Worm (Caenorhabditis elegans) whole organism, L1 larva: ENCODE measurements around the gene col-173.
A peak's percentile ranks its signal among the peaks of the same experiment; 100 is the strongest.

Experiments
- C16A3.4 ChIP-seq: fragments of 150-350 bp; optimal IDR thresholded peaks from 2 replicates; lab custom pipeline; 2014; ENCODE audit warnings: missing biosample characterization, missing genetic modification characterization
- F16B12.6 ChIP-seq: fragments of 150-350 bp; optimal IDR thresholded peaks from 2 replicates; lab custom pipeline; 2014; ENCODE audit warnings: missing biosample characterization, missing genetic modification characterization
- Y116A8C.19 ChIP-seq: sonication (generic microtip); optimal IDR thresholded peaks from 2 replicates; lab custom pipeline; 2016; ENCODE audit warnings: missing compliant biosample characterization, missing genetic modification characterization, borderline replicate concordance
- alr-1 ChIP-seq: fragments of 200-800 bp; sonication (Bioruptor generic); optimal IDR thresholded peaks from 2 replicates; lab custom pipeline; 2018; ENCODE audit warnings: borderline replicate concordance, mild to moderate bottlenecking, missing genetic modification characterization, missing compliant biosample characterization
- ama-1 ChIP-seq: fragments of 150-350 bp; optimal IDR thresholded peaks from 2 replicates; lab custom pipeline; 2014
- blmp-1 ChIP-seq: fragments of 150-350 bp; optimal IDR thresholded peaks from 2 replicates; lab custom pipeline; 2014; ENCODE audit warnings: missing biosample characterization, missing genetic modification characterization
- ceh-8 ChIP-seq: fragments of 200-800 bp; sonication (Bioruptor generic); optimal IDR thresholded peaks from 2 replicates; lab custom pipeline; 2018; ENCODE audit warnings: mild to moderate bottlenecking, missing genetic modification characterization, moderate library complexity, missing compliant biosample characterization
- ceh-88 ChIP-seq: fragments of 200-800 bp; sonication (Bioruptor generic); IDR thresholded peaks from 2 replicates; pipeline ENCODE4 v1.3.6; 2022; ENCODE audit warnings: missing genetic modification characterization, missing compliant biosample characterization
- ceh-90 ChIP-seq: sonication (generic microtip); optimal IDR thresholded peaks from 2 replicates; lab custom pipeline; 2016; ENCODE audit warnings: missing genetic modification characterization, missing compliant biosample characterization
- dpl-1 ChIP-seq, 3 experiments: fragments of 150-350 bp in 2 of 3; sonication (generic microtip) in 1 of 3; optimal IDR thresholded peaks; 2 replicates each; lab custom pipeline; 2014 to 2017; ENCODE audit warnings: missing biosample characterization in 3 of 3, missing genetic modification characterization in 3 of 3, missing genetic modification reagents in 3 of 3
- dsc-1 ChIP-seq: sonication (generic microtip); optimal IDR thresholded peaks from 2 replicates; lab custom pipeline; 2016; ENCODE audit warnings: mild to moderate bottlenecking, missing genetic modification characterization, missing compliant biosample characterization
- fkh-4 ChIP-seq: sonication (generic microtip); optimal IDR thresholded peaks from 2 replicates; lab custom pipeline; 2016; ENCODE audit warnings: missing compliant biosample characterization, missing genetic modification characterization, borderline replicate concordance
- fkh-8 ChIP-seq: sonication (generic microtip); optimal IDR thresholded peaks from 2 replicates; lab custom pipeline; 2016; ENCODE audit warnings: mild to moderate bottlenecking, missing genetic modification characterization, missing compliant biosample characterization
- fos-1 ChIP-seq: fragments of 150-350 bp; optimal IDR thresholded peaks from 2 replicates; lab custom pipeline; 2014; ENCODE audit warnings: missing biosample characterization, missing genetic modification characterization
- grh-1 ChIP-seq: fragments of 200-800 bp; sonication (Bioruptor generic); IDR thresholded peaks from 2 replicates; pipeline ENCODE4 v1.3.6; 2022; ENCODE audit warnings: missing genetic modification reagents, missing genetic modification characterization, missing compliant biosample characterization
- hpl-2 ChIP-seq: fragments of 150-350 bp; optimal IDR thresholded peaks from 2 replicates; lab custom pipeline; 2014; ENCODE audit warnings: missing biosample characterization, missing genetic modification reagents, missing genetic modification characterization
- irx-1 ChIP-seq: sonication (generic microtip); optimal IDR thresholded peaks from 2 replicates; lab custom pipeline; 2016; ENCODE audit warnings: missing genetic modification characterization, missing compliant biosample characterization
- isw-1 ChIP-seq: fragments of 200-800 bp; sonication (Bioruptor generic); IDR thresholded peaks from 2 replicates; pipeline ENCODE4 v1.3.6; 2022; ENCODE audit warnings: missing genetic modification characterization, missing compliant biosample characterization
- lin-39 ChIP-seq: fragments of 150-350 bp; optimal IDR thresholded peaks from 2 replicates; lab custom pipeline; 2014; ENCODE audit warnings: missing biosample characterization, missing genetic modification reagents, missing genetic modification characterization
- lir-3 ChIP-seq: sonication (generic microtip); optimal IDR thresholded peaks from 2 replicates; lab custom pipeline; 2016; ENCODE audit warnings: mild to moderate bottlenecking, missing genetic modification characterization, moderate library complexity, missing compliant biosample characterization; ENCODE audit not compliant: poor library complexity
- mab-9 ChIP-seq: fragments of 200-800 bp; sonication (Bioruptor generic); IDR thresholded peaks from 2 replicates; pipeline ENCODE4 v1.3.6; 2022; ENCODE audit warnings: missing genetic modification reagents, missing genetic modification characterization, missing compliant biosample characterization
- mef-2 ChIP-seq: fragments of 150-350 bp; optimal IDR thresholded peaks from 2 replicates; lab custom pipeline; 2014; ENCODE audit warnings: missing biosample characterization, missing genetic modification characterization
- mep-1 ChIP-seq: fragments of 150-350 bp; optimal IDR thresholded peaks from 2 replicates; lab custom pipeline; 2014; ENCODE audit warnings: missing biosample characterization, missing genetic modification characterization
- nhr-11 ChIP-seq: fragments of 150-350 bp; optimal IDR thresholded peaks from 2 replicates; lab custom pipeline; 2014; ENCODE audit warnings: missing biosample characterization, missing genetic modification characterization
- nhr-20 ChIP-seq: sonication (generic microtip); optimal IDR thresholded peaks from 2 replicates; lab custom pipeline; 2016; ENCODE audit warnings: mild to moderate bottlenecking, missing genetic modification characterization, missing compliant biosample characterization
- nhr-47 ChIP-seq: sonication (generic microtip); optimal IDR thresholded peaks from 2 replicates; lab custom pipeline; 2016; ENCODE audit warnings: mild to moderate bottlenecking, missing genetic modification characterization, moderate library complexity, missing compliant biosample characterization
- nhr-71 ChIP-seq: sonication (generic microtip); optimal IDR thresholded peaks from 2 replicates; lab custom pipeline; 2016; ENCODE audit warnings: mild to moderate bottlenecking, missing genetic modification characterization, moderate library complexity, missing compliant biosample characterization
- nhr-76 ChIP-seq: sonication (generic microtip); optimal IDR thresholded peaks from 2 replicates; lab custom pipeline; 2017; ENCODE audit warnings: missing biosample characterization, missing genetic modification characterization
- nhr-77 ChIP-seq: fragments of 150-350 bp; optimal IDR thresholded peaks from 2 replicates; lab custom pipeline; 2014; ENCODE audit warnings: missing biosample characterization, missing genetic modification characterization
- pax-3 ChIP-seq: fragments of 200-800 bp; sonication (Bioruptor generic); optimal IDR thresholded peaks from 2 replicates; lab custom pipeline; 2018; ENCODE audit warnings: mild to moderate bottlenecking, missing genetic modification characterization, moderate library complexity, missing compliant biosample characterization
- pqm-1 ChIP-seq: sonication (generic microtip); optimal IDR thresholded peaks from 3 replicates; lab custom pipeline; 2017; ENCODE audit warnings: missing biosample characterization, missing genetic modification characterization
- rnt-1 ChIP-seq: sonication (generic microtip); optimal IDR thresholded peaks from 2 replicates; lab custom pipeline; 2016; ENCODE audit warnings: mild to moderate bottlenecking, missing genetic modification characterization, moderate library complexity, missing compliant biosample characterization
- skn-1 ChIP-seq: fragments of 150-350 bp; optimal IDR thresholded peaks from 2 replicates; lab custom pipeline; 2014; ENCODE audit warnings: missing biosample characterization, missing genetic modification characterization
- snpc-4 ChIP-seq: fragments of 150-350 bp; optimal IDR thresholded peaks from 2 replicates; lab custom pipeline; 2014; ENCODE audit warnings: missing biosample characterization, missing genetic modification characterization
- sox-4 ChIP-seq: sonication (generic microtip); optimal IDR thresholded peaks from 2 replicates; lab custom pipeline; 2016; ENCODE audit warnings: missing genetic modification characterization, missing compliant biosample characterization
- tlp-1 ChIP-seq: fragments of 150-350 bp; optimal IDR thresholded peaks from 2 replicates; lab custom pipeline; 2014; ENCODE audit warnings: missing biosample characterization, missing genetic modification characterization
- unc-86 ChIP-seq: sonication (generic microtip); optimal IDR thresholded peaks from 2 replicates; lab custom pipeline; 2016; ENCODE audit warnings: missing genetic modification characterization, missing compliant biosample characterization
- vab-15 ChIP-seq: sonication (generic microtip); optimal IDR thresholded peaks from 2 replicates; lab custom pipeline; 2017; ENCODE audit warnings: missing genotype, mild to moderate bottlenecking, missing genetic modification characterization, missing compliant biosample characterization
- xbp-1 ChIP-seq: sonication (generic microtip); optimal IDR thresholded peaks from 2 replicates; lab custom pipeline; 2016; ENCODE audit warnings: missing genetic modification characterization, missing compliant biosample characterization
- zip-4 ChIP-seq: fragments of 200-800 bp; sonication (Bioruptor generic); optimal IDR thresholded peaks from 2 replicates; lab custom pipeline; 2018; ENCODE audit warnings: mild to moderate bottlenecking, missing genetic modification characterization, moderate library complexity, missing compliant biosample characterization

The col-173 gene

DNA sequence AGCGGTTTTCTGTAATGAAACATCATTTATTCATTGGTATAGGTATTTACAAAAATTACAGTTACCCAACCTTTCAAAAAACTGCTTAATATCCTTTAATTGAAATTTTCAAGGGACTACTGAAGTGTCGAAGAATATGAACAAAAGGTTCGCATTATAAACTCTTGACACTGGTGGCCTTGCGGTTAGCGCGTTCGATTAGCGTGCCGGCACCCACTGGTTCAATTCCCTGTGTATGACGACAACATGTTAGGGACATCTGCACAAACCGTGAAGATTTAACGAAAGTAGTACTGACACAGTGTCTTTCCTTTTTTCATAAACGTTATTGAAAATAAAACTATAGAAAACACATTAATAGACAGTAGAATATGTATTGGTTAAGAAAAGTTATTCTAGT, 9.6 kb downstream of the col-173 start (continued):
- no peak for TF ChIP-seq sox-4 (tag; lab: Kevin White, UChicago)

DNA sequence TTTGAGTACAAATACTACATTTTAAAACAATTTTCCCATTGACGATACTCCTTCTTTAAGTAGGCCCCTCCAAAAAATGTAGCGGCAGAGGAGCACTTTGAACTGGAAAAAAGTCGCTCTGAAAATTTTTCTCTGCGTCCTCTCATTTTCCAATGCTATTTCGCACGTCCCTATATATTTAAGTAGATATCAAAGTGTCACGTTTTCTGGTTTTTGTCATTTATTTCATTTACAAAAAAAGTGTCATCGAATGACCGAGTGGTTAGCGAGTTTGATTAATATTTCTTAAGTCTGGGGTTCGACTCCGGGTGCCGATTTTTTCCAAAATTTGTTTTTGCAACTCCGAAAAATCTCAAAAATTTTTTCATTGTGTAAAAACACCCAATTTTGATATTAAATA, 10.4 kb downstream of the col-173 start:
- no peak for TF ChIP-seq ceh-88
- TF ChIP-seq Y116A8C.19 (tag; lab: Kevin White, UChicago), result no peak
- TF ChIP-seq ama-1 (lab: Kevin White, UChicago), result no peak
- TF ChIP-seq xbp-1 (tag; lab: Kevin White, UChicago), result no peak
- TF ChIP-seq tlp-1 (tag; lab: Kevin White, UChicago), result no peak
- TF ChIP-seq snpc-4 (tag; lab: Kevin White, UChicago), result no peak
- TF ChIP-seq nhr-47 (tag; lab: Kevin White, UChicago), result no peak
- no peak for TF ChIP-seq blmp-1
- no peak for TF ChIP-seq unc-86 (tag; lab: Kevin White, UChicago)
- TF ChIP-seq nhr-20 (tag; lab: Kevin White, UChicago), result no peak
- TF ChIP-seq nhr-11 (tag; lab: Kevin White, UChicago), result no peak
- TF ChIP-seq ceh-90, result no peak
- TF ChIP-seq nhr-77 (tag; lab: Kevin White, UChicago), result no peak
- TF ChIP-seq irx-1 (tag; lab: Kevin White, UChicago), result no peak
- no peak for TF ChIP-seq C16A3.4 (tag; lab: Kevin White, UChicago)
- TF ChIP-seq, all 84 proteins: peak for 0

ce11 chrX:6865839-6866238, 11.5 kb downstream of the col-173 start, which contains the start of gene odr-10:
TSS of gene odr-10 (minus strand) at chrX:6865939.
- TF ChIP-seq fkh-8 (tag; lab: Kevin White, UChicago), result peak; percentile 31
- TF ChIP-seq grh-1 (GFP tag; lab: Robert Waterston, UW), result no peak
- TF ChIP-seq ceh-90, result no peak
- no peak for TF ChIP-seq fkh-4 (tag; lab: Kevin White, UChicago)

DNA sequence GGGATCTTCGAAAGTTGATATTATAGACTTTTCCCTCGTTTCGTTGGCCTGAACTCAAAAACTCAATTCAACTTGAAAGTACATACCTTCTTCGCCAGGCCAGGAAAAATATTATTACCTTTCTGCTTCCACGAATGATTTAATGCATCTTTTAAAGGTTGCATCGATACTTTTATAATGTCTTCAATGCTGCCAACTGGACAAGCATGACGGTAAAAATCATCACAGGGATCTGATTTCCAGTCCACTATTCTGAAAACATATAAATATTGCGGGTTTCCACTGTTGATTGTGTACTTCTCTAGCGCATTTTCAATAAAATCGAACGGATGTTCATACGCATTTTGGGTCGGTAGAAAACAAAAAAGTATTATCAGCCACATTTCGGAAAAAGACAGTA, 14.3 kb downstream of the col-173 start, which contains the start of gene nep-4:
nep-4 (minus strand) TSS at position 393 of the 400 bp plus-strand sequence.
- TF ChIP-seq dpl-1 (GFP tag; optimal IDR thresholded peaks at IDR 0.05; lab: Kevin White, UChicago) (no peak), dsc-1 (tag; lab: Kevin White, UChicago) (no peak), grh-1 (GFP tag; lab: Robert Waterston, UW) (no peak), skn-1 (no peak), nhr-71 (tag; lab: Kevin White, UChicago) (no peak), fos-1 (tag; lab: Kevin White, UChicago) (no peak), pax-3 (tag; lab: Kevin White, UChicago) (no peak), nhr-77 (tag; lab: Kevin White, UChicago) (no peak), nhr-76 (tag; lab: Kevin White, UChicago) (no peak), F16B12.6 (tag; lab: Kevin White, UChicago) (no peak), hpl-2 (GFP tag; lab: Kevin White, UChicago) (no peak)

DNA sequence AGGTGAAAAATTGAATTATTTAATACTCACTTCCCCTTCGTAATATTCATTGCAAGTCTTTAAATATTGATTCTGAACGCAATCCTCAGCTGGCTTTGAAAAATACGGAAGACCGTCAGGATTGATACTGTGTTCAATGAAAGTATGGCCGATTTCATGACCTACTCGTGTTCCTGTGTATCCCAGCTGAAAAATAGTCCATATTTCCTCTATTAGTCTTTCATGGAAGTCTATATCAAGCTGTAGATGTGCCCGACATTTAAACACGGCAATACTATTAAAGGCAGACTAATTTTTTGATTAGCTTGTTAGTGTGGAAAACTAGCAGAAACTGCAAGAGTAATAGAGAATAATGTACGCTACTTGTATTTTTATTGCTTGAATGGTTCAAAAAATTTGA, 15.8 kb downstream of the col-173 start:
- no peak for TF ChIP-seq vab-15 (tag; lab: Kevin White, UChicago)
- TF ChIP-seq C16A3.4 (tag; lab: Kevin White, UChicago), result no peak
- no peak for TF ChIP-seq rnt-1 (tag; lab: Kevin White, UChicago)
- TF ChIP-seq mef-2 (tag; lab: Kevin White, UChicago), result no peak
- no peak for TF ChIP-seq ceh-8 (GFP tag; lab: Kevin White, UChicago)
- TF ChIP-seq dsc-1 (tag; lab: Kevin White, UChicago), result no peak
- no peak for TF ChIP-seq mep-1
- TF ChIP-seq lin-39 (tag; lab: Kevin White, UChicago), result no peak
- no peak for TF ChIP-seq pqm-1 (tag; lab: Kevin White, UChicago)
- TF ChIP-seq lir-3 (tag; lab: Kevin White, UChicago), result no peak
- no peak for TF ChIP-seq mab-9 (GFP tag; lab: Robert Waterston, UW)
- no peak for TF ChIP-seq nhr-47 (tag; lab: Kevin White, UChicago)
- no peak for TF ChIP-seq ama-1 (lab: Kevin White, UChicago)
- no peak for TF ChIP-seq isw-1 (GFP tag; lab: Robert Waterston, UW)
- no peak for TF ChIP-seq alr-1 (tag; lab: Kevin White, UChicago)
- TF ChIP-seq zip-4 (GFP tag; lab: Kevin White, UChicago), result no peak
